Worm (Caenorhabditis elegans): ENCODE measurements around the gene W04E12.2.

The W04E12.2 gene

DNA sequence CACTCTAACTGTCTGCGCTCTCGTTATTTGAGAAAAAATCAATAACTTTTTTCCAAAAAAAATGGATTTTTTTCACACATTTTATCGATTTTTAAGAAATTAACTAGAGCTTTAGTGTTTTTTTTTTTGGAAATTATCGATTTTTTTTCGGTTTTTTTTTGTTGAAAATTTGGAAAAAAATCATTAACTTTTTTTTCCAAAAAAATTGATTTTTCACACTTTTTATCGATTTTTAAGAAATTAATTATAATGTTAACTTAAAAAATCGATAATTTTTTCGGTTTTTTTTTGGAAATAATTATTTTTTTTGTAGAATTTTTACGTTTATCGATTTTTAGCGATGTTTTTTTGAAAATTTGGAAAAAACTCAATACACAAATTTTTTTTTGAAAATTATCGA, 3.3 kb upstream of the W04E12.2 start:
- no peak for TF ChIP-seq C38D4.7 (GFP tag; optimal IDR thresholded peaks at IDR 0.05)

DNA sequence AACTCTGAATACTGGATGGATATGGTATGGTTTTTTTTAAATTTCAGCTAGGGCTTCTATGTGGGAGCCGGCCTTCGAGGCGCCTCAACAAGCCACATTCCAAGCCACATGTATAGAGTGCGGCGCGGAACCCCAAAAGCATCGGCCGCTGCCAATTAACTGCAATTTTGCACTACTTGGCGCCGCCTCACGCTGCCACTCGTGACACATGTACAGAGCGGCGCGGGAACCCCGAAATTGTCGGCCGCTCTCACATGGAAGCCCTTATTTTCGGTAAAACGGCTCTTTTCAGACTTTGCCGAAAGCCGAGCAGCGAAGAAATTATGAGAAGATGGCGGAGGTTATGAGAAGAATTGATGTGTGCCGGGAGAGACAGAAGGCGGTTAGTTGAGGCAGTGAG, 2.9 kb upstream of the W04E12.2 start:
- no peak for TF ChIP-seq rnt-1 (tag; optimal IDR thresholded peaks at IDR 0.05)
- TF ChIP-seq ahr-1 (tag; optimal IDR thresholded peaks at IDR 0.05), result no peak
- TF ChIP-seq unc-86 (tag; optimal IDR thresholded peaks at IDR 0.05), result no peak
- TF ChIP-seq ref-2 (tag; optimal IDR thresholded peaks at IDR 0.05), result no peak
- no peak for TF ChIP-seq sdc-2 (tag; optimal IDR thresholded peaks at IDR 0.05)

DNA sequence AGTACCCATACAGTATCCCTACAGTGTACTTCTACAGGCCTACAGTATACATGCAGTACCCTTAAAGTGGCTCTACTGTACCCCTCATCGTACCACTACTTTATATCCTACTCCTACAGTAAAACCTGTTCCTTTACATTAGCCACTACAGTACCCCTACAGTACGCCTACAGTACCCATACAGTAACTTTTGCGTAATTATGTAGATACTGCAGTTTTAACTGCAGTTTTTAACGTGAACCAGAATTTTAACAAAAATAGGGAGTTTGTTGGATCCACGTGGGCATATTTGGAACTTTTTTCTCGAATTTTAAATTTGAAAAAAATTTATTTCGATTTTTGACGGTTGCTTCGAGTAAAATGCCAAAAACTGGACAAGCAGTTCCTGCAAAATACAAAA, 2.4 kb upstream of the W04E12.2 start, which contains the start of gene W04E12.4:
TSS of gene W04E12.4 (plus strand) at position 301 of the 400 bp plus-strand sequence.
- no peak for TF ChIP-seq elt-4 (tag; optimal IDR thresholded peaks at IDR 0.05)
- TF ChIP-seq tbx-7 (tag; optimal IDR thresholded peaks at IDR 0.05), result no peak
- no peak for TF ChIP-seq ceh-14 (tag; optimal IDR thresholded peaks at IDR 0.05)
- TF ChIP-seq ceh-9 (tag; optimal IDR thresholded peaks at IDR 0.05), result no peak
- TF ChIP-seq eyg-1 (tag; optimal IDR thresholded peaks at IDR 0.05), result no peak
- no peak for TF ChIP-seq ceh-22 (tag; optimal IDR thresholded peaks at IDR 0.05)
- no peak for TF ChIP-seq syd-9 (tag; optimal IDR thresholded peaks at IDR 0.05)
- no peak for TF ChIP-seq ref-2 (tag; optimal IDR thresholded peaks at IDR 0.05)
- no peak for TF ChIP-seq C08G9.2 (tag; optimal IDR thresholded peaks at IDR 0.05)
- no peak for TF ChIP-seq che-1 (tag; optimal IDR thresholded peaks at IDR 0.05)

DNA sequence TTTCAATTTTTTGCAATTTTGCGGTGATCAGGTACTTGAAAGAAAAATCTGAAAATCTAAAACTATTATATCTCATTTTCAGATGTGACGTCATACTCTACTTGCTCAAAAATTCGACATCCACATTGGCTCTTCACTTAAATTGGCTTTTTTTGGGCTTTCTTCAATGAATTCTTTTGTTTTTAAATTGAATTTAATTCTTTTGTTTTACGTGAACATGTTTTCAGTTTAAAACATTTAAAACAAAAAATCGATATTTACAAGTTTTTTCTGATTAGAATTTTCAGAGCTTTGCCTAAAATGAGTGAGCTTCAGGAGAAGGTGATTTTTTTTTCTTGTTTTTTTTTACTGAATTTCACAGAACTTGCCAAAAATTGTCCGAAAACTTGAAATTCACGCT, 717 bp upstream of the W04E12.2 start, which contains the start of gene W04E12.3:
TSS of gene W04E12.3 (plus strand) at position 301 of the 400 bp plus-strand sequence.
- TF ChIP-seq ahr-1 (tag; optimal IDR thresholded peaks at IDR 0.05) (no peak), pat-9 (tag; optimal IDR thresholded peaks at IDR 0.05) (no peak), tbx-7 (tag; optimal IDR thresholded peaks at IDR 0.05) (no peak), ceh-9 (tag; optimal IDR thresholded peaks at IDR 0.05) (no peak), odd-2 (tag; optimal IDR thresholded peaks at IDR 0.05) (no peak), T23F11.4 (GFP tag; optimal IDR thresholded peaks at IDR 0.05) (no peak), npax-4 (tag; optimal IDR thresholded peaks at IDR 0.05) (no peak), madf-2 (tag; optimal IDR thresholded peaks at IDR 0.05) (no peak), K02D7.2 (tag; optimal IDR thresholded peaks at IDR 0.05) (no peak), ttx-3 (tag; optimal IDR thresholded peaks at IDR 0.05) (no peak), C08G9.2 (tag; optimal IDR thresholded peaks at IDR 0.05) (no peak), elt-4 (tag; optimal IDR thresholded peaks at IDR 0.05) (no peak), ceh-2 (tag; optimal IDR thresholded peaks at IDR 0.05) (no peak), rnt-1 (tag; optimal IDR thresholded peaks at IDR 0.05) (no peak), ama-1 (optimal IDR thresholded peaks at IDR 0.05) (no peak), nhr-11 (tag; optimal IDR thresholded peaks at IDR 0.05) (no peak)

DNA sequence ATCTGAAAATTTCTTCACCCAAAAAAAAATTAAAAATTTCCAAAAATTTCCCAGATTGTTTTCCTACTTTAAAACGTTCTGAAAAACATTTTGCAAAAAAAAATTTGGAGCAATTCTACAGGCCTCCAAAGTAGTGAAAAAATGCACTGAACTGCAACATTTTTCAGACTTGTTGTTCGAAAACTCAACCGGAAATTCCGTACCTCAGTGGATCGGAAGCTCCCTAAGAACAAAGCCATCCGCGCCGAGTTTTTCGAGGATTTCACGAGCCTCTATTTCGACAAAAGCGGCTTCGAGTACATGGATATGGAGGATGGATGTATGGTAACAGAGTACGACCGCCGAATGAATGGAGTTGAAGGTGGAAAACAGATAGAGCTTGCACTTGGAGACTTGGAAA, 2.8 kb downstream of the W04E12.2 start, which contains the start of gene fbxa-131:
TSS of gene fbxa-131 (plus strand) at position 301 of the 400 bp plus-strand sequence.
- TF ChIP-seq F13H6.1 (tag; optimal IDR thresholded peaks at IDR 0.05) (no peak), ceh-6 (GFP tag; optimal IDR thresholded peaks at IDR 0.05) (no peak), Y22D7AL.16 (tag; optimal IDR thresholded peaks at IDR 0.05) (no peak), gmeb-2 (tag; optimal IDR thresholded peaks at IDR 0.05) (no peak), ceh-48 (tag; optimal IDR thresholded peaks at IDR 0.05) (no peak), ceh-22 (tag; optimal IDR thresholded peaks at IDR 0.05) (no peak), ets-4 (tag; optimal IDR thresholded peaks at IDR 0.05) (no peak), ttx-3 (tag; optimal IDR thresholded peaks at IDR 0.05) (no peak), ceh-24 (tag; optimal IDR thresholded peaks at IDR 0.05) (no peak)

DNA sequence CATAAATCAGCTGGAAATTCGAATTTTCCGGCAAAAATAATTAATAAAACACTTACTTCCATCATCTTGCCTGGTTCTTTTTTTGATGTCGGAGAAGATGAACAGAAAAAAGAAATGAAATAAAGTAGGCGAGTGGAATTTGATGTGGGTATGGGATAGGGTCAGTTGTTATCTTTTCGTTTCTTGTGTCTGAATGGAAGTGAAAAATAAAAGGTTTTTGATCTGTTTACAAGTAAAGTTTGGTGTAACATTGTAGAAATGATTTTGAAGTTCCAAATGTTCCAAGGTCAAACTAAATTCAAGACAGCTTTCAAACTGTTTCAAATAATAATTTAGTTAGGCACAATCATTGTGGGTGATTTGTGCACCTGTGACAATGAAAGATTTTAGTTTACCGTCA, 3.5 kb downstream of the W04E12.2 start, which contains the start of gene W04E12.7:
TSS of gene W04E12.7 (minus strand) at position 101 of the 400 bp plus-strand sequence.
- no peak for TF ChIP-seq ama-1 (optimal IDR thresholded peaks at IDR 0.05)
- TF ChIP-seq C08G9.2 (tag; optimal IDR thresholded peaks at IDR 0.05), result no peak
- TF ChIP-seq hlh-6 (tag; optimal IDR thresholded peaks at IDR 0.05), result no peak
- no peak for TF ChIP-seq fax-1 (tag; optimal IDR thresholded peaks at IDR 0.05)
- TF ChIP-seq hlh-8 (tag; optimal IDR thresholded peaks at IDR 0.05), result no peak
